2 fruit fly cellular contexts compared by ENCODE assay signal in the genomic region with DNA sequence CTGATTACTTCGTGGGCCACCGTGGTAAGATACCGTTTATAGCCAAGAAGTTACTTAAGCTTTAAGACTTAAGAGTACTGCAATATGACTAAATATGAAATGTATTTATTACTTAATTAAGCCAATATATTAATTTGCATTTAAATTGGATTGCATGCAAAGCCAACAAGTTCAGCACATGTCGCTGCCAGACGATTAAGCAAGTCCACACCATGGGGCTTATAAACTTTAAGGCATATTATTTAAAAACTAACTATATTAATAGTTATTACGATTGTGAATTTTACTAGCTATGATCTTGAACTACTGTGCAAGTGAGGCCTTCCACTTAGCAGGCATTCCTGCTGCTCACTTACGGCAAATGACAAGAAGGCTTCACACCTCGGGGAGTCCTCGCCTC.
A peak's percentile ranks its signal among the peaks of the same experiment; 100 is the strongest.
TF ChIP-seq lines count a peak whose summit lies in the region.

No protein-coding gene starts in this region.

TF ChIP-seq in whole organism, prepupa, 60 proteins besides CTCF, POLR2A, EP300 and RAD21:
- TF ChIP-seq fd59A (GFP tag; optimal IDR thresholded peaks at IDR 0.05; lab: Kevin White, UChicago) (peak; percentile 37), achi (GFP tag; optimal IDR thresholded peaks at IDR 0.05; lab: Kevin White, UChicago) (peak; percentile 15), esn (GFP tag; optimal IDR thresholded peaks at IDR 0.05; lab: Kevin White, UChicago) (no peak), CG6792 (GFP tag; optimal IDR thresholded peaks at IDR 0.05; lab: Kevin White, UChicago) (no peak), CG8632 (GFP tag; optimal IDR thresholded peaks at IDR 0.05; lab: Kevin White, UChicago) (no peak), Ets96B (tag; optimal IDR thresholded peaks at IDR 0.05; lab: Kevin White, UChicago) (peak; percentile 50), Sox14 (GFP tag; optimal IDR thresholded peaks at IDR 0.05; lab: Kevin White, UChicago) (no peak), dsx (GFP tag; optimal IDR thresholded peaks at IDR 0.05; lab: Kevin White, UChicago; ENCODE audit: poor library complexity, severe bottlenecking) (no peak), CG3032 (tag; optimal IDR thresholded peaks at IDR 0.05; lab: Kevin White, UChicago) (peak; percentile 29), Eip75B (GFP tag; optimal IDR thresholded peaks at IDR 0.05; lab: Kevin White, UChicago) (peak; percentile 11), Hr4 (GFP tag; optimal IDR thresholded peaks at IDR 0.05; lab: Kevin White, UChicago) (no peak), Eip78C (GFP tag; lab: Kevin White, UChicago) (peak; percentile 57), CG11762 (GFP tag; optimal IDR thresholded peaks at IDR 0.05; lab: Kevin White, UChicago; ENCODE audit: insufficient read depth) (no peak), CG7368 (GFP tag; optimal IDR thresholded peaks at IDR 0.05; lab: Kevin White, UChicago) (no peak), CG6808 (GFP tag; optimal IDR thresholded peaks at IDR 0.05; lab: Kevin White, UChicago) (peak; percentile 48), Smox (GFP tag; optimal IDR thresholded peaks at IDR 0.05; lab: Kevin White, UChicago) (no peak), Gug (GFP tag; IDR thresholded peaks at IDR 0.05; lab: Robert Waterston, UW) (no peak), acj6 (GFP tag; optimal IDR thresholded peaks at IDR 0.05; lab: Kevin White, UChicago) (peak; percentile 5), CG8319 (GFP tag; optimal IDR thresholded peaks at IDR 0.05; lab: Kevin White, UChicago) (no peak), fkh (GFP tag; optimal IDR thresholded peaks at IDR 0.05; lab: Kevin White, UChicago) (no peak), CG11294 (GFP tag; IDR thresholded peaks at IDR 0.05; lab: Robert Waterston, UW) (no peak), CG32006 (GFP tag; optimal IDR thresholded peaks at IDR 0.05; lab: Kevin White, UChicago) (no peak), ss (GFP tag; optimal IDR thresholded peaks at IDR 0.05; lab: Kevin White, UChicago) (peak; percentile 11 to 15), CG10669 (GFP tag; optimal IDR thresholded peaks at IDR 0.05; lab: Kevin White, UChicago) (peak; percentile 23), Ets21C (GFP tag; optimal IDR thresholded peaks at IDR 0.05; lab: Kevin White, UChicago) (no peak), spab (GFP tag; optimal IDR thresholded peaks at IDR 0.05; lab: Kevin White, UChicago) (peak; percentile 22), Met (GFP tag; optimal IDR thresholded peaks at IDR 0.05; lab: Kevin White, UChicago) (peak; percentile 7), OdsH (GFP tag; optimal IDR thresholded peaks at IDR 0.05; lab: Kevin White, UChicago) (no peak), lz (GFP tag; optimal IDR thresholded peaks at IDR 0.05; lab: Kevin White, UChicago) (peak; percentile 6), svp (GFP tag; lab: Kevin White, UChicago) (peak; percentile 47)

TF ChIP-seq in whole organism, pupa, 21 proteins besides CTCF, POLR2A, EP300 and RAD21:
- TF ChIP-seq Pif1A (GFP tag; optimal IDR thresholded peaks at IDR 0.05; lab: Kevin White, UChicago) (no peak), CG14655 (GFP tag; optimal IDR thresholded peaks at IDR 0.05; lab: Kevin White, UChicago) (peak; percentile 65), CG34367 (tag; optimal IDR thresholded peaks at IDR 0.05; lab: Kevin White, UChicago) (peak; percentile 9), Pif1B (GFP tag; optimal IDR thresholded peaks at IDR 0.05; lab: Kevin White, UChicago) (peak; percentile 18), CG9948 (tag; optimal IDR thresholded peaks at IDR 0.05; lab: Kevin White, UChicago) (peak; percentile 39), CG8159 (tag; optimal IDR thresholded peaks at IDR 0.05; lab: Kevin White, UChicago) (peak; percentile 60), D1 (tag; optimal IDR thresholded peaks at IDR 0.05; lab: Kevin White, UChicago) (no peak), CG15710 (tag; optimal IDR thresholded peaks at IDR 0.05; lab: Kevin White, UChicago) (peak; percentile 33), CG17806 (tag; optimal IDR thresholded peaks at IDR 0.05; lab: Kevin White, UChicago) (peak; percentile 41)
TF ChIP-seq in whole organism, pupa: peak in this region for 7.
